Worm (Caenorhabditis elegans) whole organism, mixed stage, embryonic: ENCODE results near the gene F01D5.6.

Source experiments
- M03D4.4 ChIP-seq: sonication (generic microtip); optimal IDR thresholded peaks from 2 replicates; lab custom pipeline; 2017; ENCODE audit warnings: mild to moderate bottlenecking, missing genetic modification characterization, missing compliant biosample characterization
- blmp-1 ChIP-seq: fragments of 150-350 bp; optimal IDR thresholded peaks from 2 replicates; lab custom pipeline; 2014; ENCODE audit warnings: missing biosample characterization, missing genetic modification characterization
- elt-1 ChIP-seq: sonication (generic microtip); optimal IDR thresholded peaks from 2 replicates; lab custom pipeline; 2017; ENCODE audit warnings: missing genetic modification characterization, mild to moderate bottlenecking, missing compliant biosample characterization, antibody characterized with exemption, moderate library complexity, borderline replicate concordance; ENCODE audit not compliant: insufficient read depth
- elt-3 ChIP-seq: fragments of 150-350 bp; optimal IDR thresholded peaks from 2 replicates; lab custom pipeline; 2014; ENCODE audit warnings: missing biosample characterization, missing genetic modification characterization
- lin-13 ChIP-seq: fragments of 150-350 bp; optimal IDR thresholded peaks from 2 replicates; lab custom pipeline; 2014; ENCODE audit warnings: missing biosample characterization, missing genetic modification characterization
- lin-32 ChIP-seq: fragments of 200-800 bp; sonication (Bioruptor generic); optimal IDR thresholded peaks from 2 replicates; lab custom pipeline; 2018; ENCODE audit warnings: mild to moderate bottlenecking, missing genetic modification characterization, missing compliant biosample characterization
- lsy-2 ChIP-seq: fragments of 150-350 bp; optimal IDR thresholded peaks from 2 replicates; lab custom pipeline; 2014; ENCODE audit warnings: missing biosample characterization, missing genetic modification characterization
- nhr-28 ChIP-seq: fragments of 150-350 bp; optimal IDR thresholded peaks from 2 replicates; lab custom pipeline; 2014; ENCODE audit warnings: missing biosample characterization, missing genetic modification characterization
- pha-4 ChIP-seq: fragments of 150-350 bp; optimal IDR thresholded peaks from 2 replicates; lab custom pipeline; 2018; ENCODE audit warnings: missing biosample characterization, missing genetic modification reagents, missing genetic modification characterization
- snpc-4 ChIP-seq: fragments of 150-350 bp; optimal IDR thresholded peaks from 2 replicates; lab custom pipeline; 2014; ENCODE audit warnings: missing biosample characterization, missing genetic modification characterization
- unc-39 ChIP-seq: fragments of 150-350 bp; optimal IDR thresholded peaks from 2 replicates; lab custom pipeline; 2014; ENCODE audit warnings: missing biosample characterization, missing genetic modification characterization
- unc-62 ChIP-seq: fragments of 150-350 bp; optimal IDR thresholded peaks from 2 replicates; lab custom pipeline; 2014; ENCODE audit warnings: missing biosample characterization, missing genetic modification reagents, missing genetic modification characterization

DNA sequence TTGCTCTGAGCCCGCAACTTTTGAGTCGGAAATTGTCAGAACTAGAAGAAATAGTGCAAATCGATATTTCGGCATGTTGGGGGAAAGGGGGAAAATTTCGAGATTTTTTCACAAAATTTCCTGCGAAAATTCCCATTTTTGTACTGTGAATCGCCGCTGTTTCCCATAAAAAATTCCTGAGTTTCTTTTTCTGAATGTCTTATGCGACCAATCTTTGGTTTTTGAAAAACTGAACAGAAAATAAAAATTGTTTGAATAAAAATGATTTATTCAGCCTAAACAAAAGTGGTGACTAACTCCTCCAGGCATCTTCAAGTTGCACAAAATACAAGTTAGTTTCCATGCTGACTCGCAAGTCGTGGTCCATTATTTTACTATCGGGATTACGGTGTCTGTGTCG lies 40.1 kb upstream of the F01D5.6 start, which contains the start of gene W07G1.7:
- TF ChIP-seq elt-3 (tag; lab: Kevin White, UChicago) (no peak), snpc-4 (no peak), lin-32 (GFP tag; lab: Kevin White, UChicago) (no peak), nhr-28 (no peak), lsy-2 (no peak), lin-13 (tag; lab: Kevin White, UChicago) (no peak), pha-4 (no peak), blmp-1 (tag; lab: Kevin White, UChicago) (no peak), M03D4.4 (no peak), elt-1 (tag; lab: Kevin White, UChicago) (no peak), unc-62 (GFP tag; lab: Kevin White, UChicago) (no peak), unc-39 (tag; lab: Kevin White, UChicago) (no peak)
